Worm (Caenorhabditis elegans) whole organism, late embryonic: ENCODE results near the gene C27C12.4.

Source experiments
- C08G9.2 ChIP-seq: sonication (generic microtip); optimal IDR thresholded peaks from 2 replicates; lab custom pipeline; 2016; ENCODE audit warnings: mild to moderate bottlenecking, missing genetic modification characterization, moderate library complexity, missing compliant biosample characterization
- C38D4.7 ChIP-seq: fragments of 200-800 bp; sonication (Bioruptor generic); optimal IDR thresholded peaks from 2 replicates; lab custom pipeline; 2018; ENCODE audit warnings: mild to moderate bottlenecking, missing genetic modification characterization, moderate library complexity, missing compliant biosample characterization
- K02D7.2 ChIP-seq: sonication (generic microtip); optimal IDR thresholded peaks from 2 replicates; lab custom pipeline; 2017; ENCODE audit warnings: mild to moderate bottlenecking, missing genetic modification characterization, missing compliant biosample characterization
- K09A11.1 ChIP-seq: sonication (generic microtip); optimal IDR thresholded peaks from 2 replicates; lab custom pipeline; 2017; ENCODE audit warnings: antibody characterized with exemption, mild to moderate bottlenecking, missing genetic modification characterization, missing compliant biosample characterization; ENCODE audit not compliant: insufficient read depth
- T23F11.4 ChIP-seq: fragments of 200-800 bp; sonication (Bioruptor generic); optimal IDR thresholded peaks from 2 replicates; lab custom pipeline; 2018; ENCODE audit warnings: mild to moderate bottlenecking, missing genetic modification characterization, missing compliant biosample characterization
- Y22D7AL.16 ChIP-seq: sonication (generic microtip); optimal IDR thresholded peaks from 2 replicates; lab custom pipeline; 2016; ENCODE audit warnings: missing genetic modification characterization, missing compliant biosample characterization
- ceh-2 ChIP-seq: sonication (generic microtip); optimal IDR thresholded peaks from 2 replicates; lab custom pipeline; 2016; ENCODE audit warnings: missing genotype, missing genetic modification characterization, missing compliant biosample characterization
- ceh-22 ChIP-seq: sonication (generic microtip); optimal IDR thresholded peaks from 2 replicates; lab custom pipeline; 2017; ENCODE audit warnings: missing biosample characterization, missing genetic modification characterization
- ceh-24 ChIP-seq: sonication (generic microtip); optimal IDR thresholded peaks from 2 replicates; lab custom pipeline; 2016; ENCODE audit warnings: mild to moderate bottlenecking, missing genetic modification characterization, missing compliant biosample characterization
- ceh-31 ChIP-seq: sonication (generic microtip); optimal IDR thresholded peaks from 2 replicates; lab custom pipeline; 2016; ENCODE audit warnings: missing genetic modification characterization, missing compliant biosample characterization
- ceh-34 ChIP-seq: sonication (generic microtip); optimal IDR thresholded peaks from 2 replicates; lab custom pipeline; 2016; ENCODE audit warnings: mild to moderate bottlenecking, missing genetic modification characterization, missing compliant biosample characterization
- ceh-45 ChIP-seq: fragments of 200-800 bp; sonication (Bioruptor generic); IDR thresholded peaks from 2 replicates; pipeline ENCODE4 v1.3.6; 2022; ENCODE audit warnings: missing genetic modification reagents, missing genetic modification characterization, missing compliant biosample characterization
- ceh-6 ChIP-seq: fragments of 200-800 bp; sonication (Bioruptor generic); optimal IDR thresholded peaks from 2 replicates; lab custom pipeline; 2018; ENCODE audit warnings: mild to moderate bottlenecking, missing genetic modification characterization, missing compliant biosample characterization
- ceh-9 ChIP-seq: sonication (generic microtip); optimal IDR thresholded peaks from 2 replicates; lab custom pipeline; 2016; ENCODE audit warnings: mild to moderate bottlenecking, missing genetic modification characterization, inconsistent platforms, missing compliant biosample characterization
- dmd-4 ChIP-seq: sonication (generic microtip); optimal IDR thresholded peaks from 2 replicates; lab custom pipeline; 2016; ENCODE audit warnings: borderline replicate concordance, missing genetic modification characterization, missing compliant biosample characterization
- dve-1 ChIP-seq: sonication (generic microtip); optimal IDR thresholded peaks from 2 replicates; lab custom pipeline; 2017; ENCODE audit warnings: antibody characterized with exemption, mild to moderate bottlenecking, missing genetic modification characterization, missing compliant biosample characterization
- elt-2 ChIP-seq: sonication (generic microtip); optimal IDR thresholded peaks from 2 replicates; lab custom pipeline; 2016; ENCODE audit warnings: missing genetic modification reagents, missing genetic modification characterization, missing compliant biosample characterization
- elt-4 ChIP-seq: sonication (generic microtip); optimal IDR thresholded peaks from 2 replicates; lab custom pipeline; 2016; ENCODE audit warnings: missing genetic modification characterization, missing compliant biosample characterization
- ets-4 ChIP-seq: sonication (generic microtip); optimal IDR thresholded peaks from 2 replicates; lab custom pipeline; 2016; ENCODE audit warnings: missing genetic modification characterization, missing compliant biosample characterization
- fkh-10 ChIP-seq: fragments of 150-350 bp; optimal IDR thresholded peaks from 2 replicates; lab custom pipeline; 2014; ENCODE audit warnings: missing biosample characterization, missing genetic modification reagents, missing genetic modification characterization
- gmeb-2 ChIP-seq: sonication (generic microtip); optimal IDR thresholded peaks from 2 replicates; lab custom pipeline; 2016; ENCODE audit warnings: missing genetic modification characterization, inconsistent platforms, missing compliant biosample characterization
- hlh-13 ChIP-seq: fragments of 200-800 bp; sonication (Bioruptor generic); optimal IDR thresholded peaks from 2 replicates; lab custom pipeline; 2018; ENCODE audit warnings: mild to moderate bottlenecking, missing genetic modification characterization, missing compliant biosample characterization
- hlh-15 ChIP-seq: sonication (generic microtip); optimal IDR thresholded peaks from 2 replicates; lab custom pipeline; 2016; ENCODE audit warnings: missing genetic modification characterization, missing compliant biosample characterization
- hlh-30 ChIP-seq: sonication (generic microtip); optimal IDR thresholded peaks from 2 replicates; lab custom pipeline; 2017; ENCODE audit warnings: antibody characterized with exemption, missing genetic modification characterization, missing compliant biosample characterization; ENCODE audit not compliant: insufficient read depth
- hlh-6 ChIP-seq: sonication (generic microtip); optimal IDR thresholded peaks from 2 replicates; lab custom pipeline; 2016; ENCODE audit warnings: missing genotype, missing genetic modification characterization, missing compliant biosample characterization
- hlh-8 ChIP-seq: sonication (generic microtip); optimal IDR thresholded peaks from 2 replicates; lab custom pipeline; 2016; ENCODE audit warnings: missing genotype, missing genetic modification characterization, missing compliant biosample characterization
- lim-6 ChIP-seq: sonication (generic microtip); optimal IDR thresholded peaks from 2 replicates; lab custom pipeline; 2016; ENCODE audit warnings: missing genetic modification characterization, missing compliant biosample characterization
- lin-11 ChIP-seq: fragments of 200-800 bp; sonication (Bioruptor generic); optimal IDR thresholded peaks from 2 replicates; lab custom pipeline; 2018; ENCODE audit warnings: mild to moderate bottlenecking, missing genetic modification characterization, missing compliant biosample characterization
- nhr-11 ChIP-seq: fragments of 150-350 bp; optimal IDR thresholded peaks from 2 replicates; lab custom pipeline; 2014; ENCODE audit warnings: missing biosample characterization, missing genetic modification characterization
- nhr-232 ChIP-seq: sonication (generic microtip); optimal IDR thresholded peaks from 2 replicates; lab custom pipeline; 2016; ENCODE audit warnings: missing genetic modification characterization, missing compliant biosample characterization
- npax-4 ChIP-seq: sonication (generic microtip); optimal IDR thresholded peaks from 2 replicates; lab custom pipeline; 2016; ENCODE audit warnings: missing genetic modification characterization, missing compliant biosample characterization
- odd-2 ChIP-seq: sonication (generic microtip); optimal IDR thresholded peaks from 2 replicates; lab custom pipeline; 2017; ENCODE audit warnings: antibody characterized with exemption, mild to moderate bottlenecking, missing genetic modification characterization, missing compliant biosample characterization
- pat-9 ChIP-seq: fragments of 200-800 bp; sonication (Bioruptor generic); optimal IDR thresholded peaks from 2 replicates; lab custom pipeline; 2018; ENCODE audit warnings: mild to moderate bottlenecking, missing genetic modification characterization, moderate library complexity, missing compliant biosample characterization
- pqm-1 ChIP-seq: sonication (generic microtip); optimal IDR thresholded peaks from 2 replicates; lab custom pipeline; 2016; ENCODE audit warnings: missing genetic modification characterization, missing compliant biosample characterization
- pros-1 ChIP-seq: fragments of 150-350 bp; optimal IDR thresholded peaks from 2 replicates; lab custom pipeline; 2014; ENCODE audit warnings: missing biosample characterization, missing genetic modification reagents, missing genetic modification characterization
- ref-2 ChIP-seq: sonication (generic microtip); optimal IDR thresholded peaks from 2 replicates; lab custom pipeline; 2016; ENCODE audit warnings: missing genetic modification characterization, missing compliant biosample characterization
- tbx-2 ChIP-seq: sonication (generic microtip); optimal IDR thresholded peaks from 2 replicates; lab custom pipeline; 2016; ENCODE audit warnings: missing genetic modification characterization, missing compliant biosample characterization
- ttx-3 ChIP-seq: sonication (generic microtip); optimal IDR thresholded peaks from 2 replicates; lab custom pipeline; 2016; ENCODE audit warnings: missing genetic modification reagents, missing genetic modification characterization, missing compliant biosample characterization
- unc-3 ChIP-seq, 2 experiments: fragments of 200-800 bp in 1 of 2; sonication (Bioruptor generic) in 1 of 2; sonication (generic microtip) in 1 of 2; conservative IDR thresholded peaks in 1 of 2; optimal IDR thresholded peaks in 1 of 2; 2 replicates each; pipeline versions ENCODE4 v1.3.6 to Lab custom; 2016 to 2022; ENCODE audit warnings: missing compliant biosample characterization in 2 of 2, missing genetic modification characterization in 2 of 2, missing genetic modification reagents in 1 of 2
- unc-55 ChIP-seq: sonication (generic microtip); optimal IDR thresholded peaks from 2 replicates; lab custom pipeline; 2017; ENCODE audit warnings: missing biosample characterization, missing genetic modification reagents, missing genetic modification characterization
- unc-86 ChIP-seq: sonication (generic microtip); optimal IDR thresholded peaks from 2 replicates; lab custom pipeline; 2016; ENCODE audit warnings: missing genetic modification characterization, missing compliant biosample characterization
- zip-5 ChIP-seq: sonication (generic microtip); optimal IDR thresholded peaks from 2 replicates; lab custom pipeline; 2016; ENCODE audit warnings: missing genetic modification characterization, missing compliant biosample characterization

The C27C12.4 gene

DNA sequence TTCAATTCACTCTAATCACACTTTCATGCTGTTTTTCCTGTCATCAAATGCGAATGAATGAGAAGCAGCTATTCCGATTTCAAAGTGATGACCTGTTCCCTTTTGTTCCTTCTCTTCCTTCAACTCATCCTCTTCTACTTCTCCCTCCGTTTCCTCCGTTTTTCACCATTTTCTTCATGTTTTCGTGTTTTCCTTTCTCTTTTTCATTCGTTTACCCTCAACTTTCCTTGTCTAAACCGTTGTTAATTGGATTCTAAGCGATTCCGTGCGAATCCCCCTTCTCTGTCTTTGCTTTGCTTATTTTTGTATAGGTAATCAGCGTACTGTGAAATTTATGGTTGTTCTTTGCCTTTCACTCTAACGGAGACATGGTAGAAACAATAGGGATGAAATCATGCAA lies 32.0 kb downstream of the C27C12.4 start:
- TF ChIP-seq pat-9 (no peak), ref-2 (no peak), npax-4 (no peak), nhr-11 (tag; lab: Kevin White, UChicago) (no peak), T23F11.4 (no peak), tbx-2 (no peak), lin-11 (tag; lab: Kevin White, UChicago) (no peak), C38D4.7 (no peak)

DNA sequence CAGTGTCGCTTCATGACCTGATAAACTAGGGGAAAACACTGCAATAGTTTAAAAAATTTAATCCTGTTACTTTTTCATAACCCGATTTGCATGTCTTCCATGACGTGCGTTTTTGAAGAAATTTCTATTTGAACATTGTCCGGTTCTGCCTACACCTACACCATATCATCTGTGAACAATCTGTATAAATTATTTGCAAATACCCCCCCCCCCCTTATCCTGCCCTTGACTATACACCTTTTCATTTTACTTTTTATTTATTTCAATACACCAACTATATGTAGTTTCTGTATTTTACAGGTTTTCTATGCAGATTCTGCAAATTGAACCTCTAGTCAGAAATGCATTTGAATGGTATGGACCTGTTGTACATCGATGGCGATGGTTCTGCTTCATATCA lies 34.3 kb downstream of the C27C12.4 start, which contains the start of gene daf-6:
Gene daf-6, plus strand, starts transcription at position 301 of the 400 bp plus-strand sequence.
- TF ChIP-seq hlh-8 (tag; lab: Kevin White, UChicago): no peak
- no peak for TF ChIP-seq unc-3 (GFP tag; conservative IDR thresholded peaks at IDR 0.05; lab: Robert Waterston, UW)
- no peak for TF ChIP-seq unc-3 (tag; optimal IDR thresholded peaks at IDR 0.05; lab: Kevin White, UChicago)
- TF ChIP-seq elt-4 (tag; lab: Kevin White, UChicago): no peak
- no peak for TF ChIP-seq ceh-45 (GFP tag; lab: Robert Waterston, UW)
- no peak for TF ChIP-seq ceh-22 (tag; lab: Kevin White, UChicago)
- no peak for TF ChIP-seq K02D7.2 (tag; lab: Kevin White, UChicago)
- TF ChIP-seq lin-11 (tag; lab: Kevin White, UChicago): no peak
- TF ChIP-seq lim-6 (tag; lab: Kevin White, UChicago): no peak
- TF ChIP-seq pqm-1: no peak
- no peak for TF ChIP-seq K09A11.1 (tag; lab: Kevin White, UChicago)
- TF ChIP-seq ceh-24 (tag; lab: Kevin White, UChicago): no peak

DNA sequence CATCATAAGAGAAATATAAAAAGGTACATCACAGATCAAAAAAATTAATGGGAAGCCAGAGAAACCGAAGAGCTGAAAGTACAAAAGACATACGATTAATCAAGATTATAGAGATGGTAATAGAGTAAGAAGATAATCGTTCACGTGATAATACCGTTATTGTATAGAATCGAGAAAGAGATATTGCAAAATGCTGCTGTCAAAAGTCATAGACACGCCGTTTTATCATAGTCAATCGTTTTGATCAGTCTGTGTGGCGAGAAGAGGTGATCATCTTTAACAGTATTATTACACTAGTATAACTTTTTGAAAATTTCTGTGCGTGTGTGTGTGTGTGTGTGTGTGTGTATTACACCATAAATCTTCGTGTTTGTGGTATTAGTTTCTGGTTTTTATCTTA lies 40.5 kb downstream of the C27C12.4 start:
- no peak for TF ChIP-seq elt-2 (tag; lab: Kevin White, UChicago)
- no peak for TF ChIP-seq hlh-13 (GFP tag; lab: Kevin White, UChicago)
- no peak for TF ChIP-seq zip-5 (tag; lab: Kevin White, UChicago)
- TF ChIP-seq pros-1 (tag; lab: Kevin White, UChicago): no peak
- TF ChIP-seq hlh-15 (tag; lab: Kevin White, UChicago): no peak
- no peak for TF ChIP-seq ceh-34 (tag; lab: Kevin White, UChicago)
- no peak for TF ChIP-seq ets-4 (tag; lab: Kevin White, UChicago)
- no peak for TF ChIP-seq odd-2
- TF ChIP-seq npax-4: no peak
- TF ChIP-seq ceh-6 (GFP tag; lab: Kevin White, UChicago): no peak
- TF ChIP-seq ttx-3 (tag; lab: Kevin White, UChicago): no peak
- no peak for TF ChIP-seq dmd-4 (tag; lab: Kevin White, UChicago)
- no peak for TF ChIP-seq unc-55 (GFP tag; lab: Kevin White, UChicago)
- TF ChIP-seq Y22D7AL.16: no peak
- no peak for TF ChIP-seq dve-1
- no peak for TF ChIP-seq fkh-10 (GFP tag; lab: Kevin White, UChicago)
- TF ChIP-seq C08G9.2: no peak
- TF ChIP-seq hlh-6 (tag; lab: Kevin White, UChicago): no peak
- no peak for TF ChIP-seq unc-86 (tag; lab: Kevin White, UChicago)

DNA sequence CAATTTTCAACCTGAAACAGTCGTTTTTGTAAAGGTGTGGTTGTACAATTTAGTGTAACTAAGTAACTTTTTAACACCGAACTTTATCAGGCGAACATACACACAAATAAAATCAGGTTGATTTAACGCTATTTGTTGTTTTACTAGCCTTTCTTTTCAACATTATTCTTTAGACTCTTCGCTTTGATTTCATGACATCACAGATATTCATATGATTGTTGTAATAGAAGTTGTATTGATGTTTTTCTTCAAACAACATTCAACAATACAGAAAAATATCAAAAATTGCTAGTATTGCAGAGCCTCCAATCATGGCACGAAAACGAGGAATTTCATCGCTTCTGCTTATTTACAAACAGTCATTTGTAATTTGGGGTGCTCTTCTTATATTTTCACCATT lies 41.0 kb downstream of the C27C12.4 start, which contains the start of gene nac-1:
Gene nac-1, plus strand, starts transcription at position 301 of the 400 bp plus-strand sequence.
- TF ChIP-seq ceh-31 (no peak), gmeb-2 (no peak), ceh-2 (no peak), hlh-8 (tag; lab: Kevin White, UChicago) (no peak), K09A11.1 (tag; lab: Kevin White, UChicago) (no peak), hlh-30 (no peak), nhr-232 (no peak), fkh-10 (GFP tag; lab: Kevin White, UChicago) (no peak), ceh-9 (no peak)
